Fruit fly (Drosophila melanogaster) whole organism, embryonic: Measurements from ENCODE around the gene CG16953.

Experiments
- Ada2b ChIP-seq: fragments of 200-800 bp; sonication (Bioruptor generic); IDR thresholded peaks from 2 replicates; pipeline ENCODE4 v1.3.6; 2022; ENCODE audit warnings: missing biosample characterization, missing genetic modification characterization
- Asciz ChIP-seq: fragments of 200-800 bp; sonication (Bioruptor generic); optimal IDR thresholded peaks from 2 replicates; lab custom pipeline; 2017; ENCODE audit warnings: missing biosample characterization, mild to moderate bottlenecking, missing genetic modification characterization, missing genetic modification reagents
- CG10147 ChIP-seq: fragments of 200-800 bp; sonication (Bioruptor generic); optimal IDR thresholded peaks from 2 replicates; lab custom pipeline; 2019; ENCODE audit warnings: missing biosample characterization, mild to moderate bottlenecking, missing genetic modification characterization, moderate library complexity
- CG10209 ChIP-seq: fragments of 200-800 bp; sonication (Bioruptor generic); optimal IDR thresholded peaks from 3 replicates; lab custom pipeline; 2017; ENCODE audit warnings: missing biosample characterization, mild to moderate bottlenecking, missing genetic modification characterization, missing genetic modification reagents
- CG12219 ChIP-seq: fragments of 200-800 bp; sonication (Bioruptor generic); optimal IDR thresholded peaks from 3 replicates; lab custom pipeline; 2018; ENCODE audit warnings: missing biosample characterization, mild to moderate bottlenecking, missing genetic modification characterization
- CG1602 ChIP-seq: fragments of 200-800 bp; sonication (Bioruptor generic); optimal IDR thresholded peaks from 3 replicates; lab custom pipeline; 2016; ENCODE audit warnings: missing biosample characterization, missing genetic modification characterization
- CG17385 ChIP-seq: fragments of 200-800 bp; sonication (Bioruptor generic); optimal IDR thresholded peaks from 3 replicates; lab custom pipeline; 2018; ENCODE audit warnings: missing biosample characterization, mild to moderate bottlenecking, missing genetic modification characterization
- CG18599 ChIP-seq: fragments of 200-800 bp; sonication (Bioruptor generic); optimal IDR thresholded peaks from 3 replicates; lab custom pipeline; 2017; ENCODE audit warnings: missing biosample characterization, missing genetic modification characterization, mild to moderate bottlenecking, moderate library complexity, missing genetic modification reagents
- CG2116 ChIP-seq: fragments of 200-800 bp; sonication (Bioruptor generic); optimal IDR thresholded peaks from 3 replicates; lab custom pipeline; 2018; ENCODE audit warnings: missing biosample characterization, mild to moderate bottlenecking, missing genetic modification characterization
- CG3847 ChIP-seq: fragments of 200-800 bp; sonication (Bioruptor generic); IDR thresholded peaks from 2 replicates; pipeline ENCODE4 v1.3.6; 2022; ENCODE audit warnings: missing biosample characterization, missing genetic modification characterization
- CG6765 ChIP-seq: fragments of 200-800 bp; sonication (Bioruptor generic); optimal IDR thresholded peaks from 3 replicates; lab custom pipeline; 2017; ENCODE audit warnings: missing biosample characterization, mild to moderate bottlenecking, missing genetic modification characterization
- CG7745 ChIP-seq: fragments of 200-800 bp; sonication (Bioruptor generic); optimal IDR thresholded peaks from 2 replicates; lab custom pipeline; 2018; ENCODE audit warnings: missing biosample characterization, mild to moderate bottlenecking, missing genetic modification characterization, moderate library complexity
- CG8765 ChIP-seq: fragments of 200-800 bp; sonication (Bioruptor generic); IDR thresholded peaks from 2 replicates; pipeline ENCODE4 v1.3.6; 2022; ENCODE audit warnings: missing biosample characterization, missing genetic modification characterization
- HLH4C ChIP-seq: fragments of 200-800 bp; sonication (Bioruptor generic); IDR thresholded peaks from 3 replicates; pipeline ENCODE4 v1.3.6; 2022; ENCODE audit warnings: missing biosample characterization, missing genetic modification characterization; ENCODE audit not compliant: partially characterized antibody
- HLH54F ChIP-seq: fragments of 200-800 bp; sonication (Bioruptor generic); optimal IDR thresholded peaks from 3 replicates; lab custom pipeline; 2016; ENCODE audit warnings: missing biosample characterization, missing genetic modification characterization
- MBD-R2 ChIP-seq: fragments of 200-800 bp; sonication (Bioruptor generic); IDR thresholded peaks from 2 replicates; pipeline ENCODE4 v1.3.6; 2022; ENCODE audit warnings: missing biosample characterization, missing genetic modification characterization
- MTF-1 ChIP-seq: fragments of 200-800 bp; sonication (Bioruptor generic); optimal IDR thresholded peaks from 2 replicates; lab custom pipeline; 2018; ENCODE audit warnings: missing biosample characterization, mild to moderate bottlenecking, missing genetic modification characterization, borderline replicate concordance
- Six4 ChIP-seq: fragments of 200-800 bp; sonication (Bioruptor generic); optimal IDR thresholded peaks from 2 replicates; lab custom pipeline; 2016; ENCODE audit warnings: missing biosample characterization, missing genetic modification characterization
- Sry-δ ChIP-seq: fragments of 200-800 bp; sonication (Bioruptor generic); optimal IDR thresholded peaks from 2 replicates; lab custom pipeline; 2016; ENCODE audit warnings: missing biosample characterization, missing genetic modification characterization
- Xrp1 ChIP-seq: fragments of 200-800 bp; sonication (Bioruptor generic); IDR thresholded peaks from 2 replicates; pipeline ENCODE4 v1.3.6; 2022; ENCODE audit warnings: missing biosample characterization, missing genetic modification characterization
- ara ChIP-seq: fragments of 200-800 bp; sonication (Bioruptor generic); IDR thresholded peaks from 2 replicates; pipeline ENCODE4 v1.3.6; 2022; ENCODE audit warnings: missing biosample characterization, missing genetic modification characterization
- bigmax ChIP-seq: fragments of 200-800 bp; sonication (Bioruptor generic); optimal IDR thresholded peaks from 2 replicates; lab custom pipeline; 2018; ENCODE audit warnings: missing biosample characterization, mild to moderate bottlenecking, missing genetic modification characterization
- br ChIP-seq: fragments of >200 bp; optimal IDR thresholded peaks from 2 replicates; lab custom pipeline; 2017
- cad ChIP-seq: fragments of >200 bp; optimal IDR thresholded peaks from 2 replicates; lab custom pipeline; 2017; ENCODE audit warnings: missing biosample characterization, missing genetic modification characterization
- cas ChIP-seq: fragments of 200-800 bp; sonication (Bioruptor generic); IDR thresholded peaks from 2 replicates; pipeline ENCODE4 v1.3.6; 2022; ENCODE audit warnings: missing biosample characterization, missing genetic modification characterization
- cg ChIP-seq: fragments of 200-800 bp; sonication (Bioruptor generic); optimal IDR thresholded peaks from 3 replicates; lab custom pipeline; 2019; ENCODE audit warnings: missing biosample characterization, mild to moderate bottlenecking, missing genetic modification characterization, moderate library complexity
- chif ChIP-seq, 2 experiments: fragments of 200-800 bp; sonication (Bioruptor generic); optimal IDR thresholded peaks; 3 replicates each; lab custom pipeline; 2016; ENCODE audit warnings: missing biosample characterization in 2 of 2, missing genetic modification characterization in 2 of 2
- cwo ChIP-seq: fragments of 200-800 bp; sonication (Bioruptor generic); optimal IDR thresholded peaks from 3 replicates; lab custom pipeline; 2017; ENCODE audit warnings: missing biosample characterization, missing genetic modification characterization, mild to moderate bottlenecking, moderate library complexity, missing genetic modification reagents
- dmrt99B ChIP-seq: fragments of 200-800 bp; sonication (Bioruptor generic); optimal IDR thresholded peaks from 2 replicates; lab custom pipeline; 2018; ENCODE audit warnings: missing biosample characterization, mild to moderate bottlenecking, missing genetic modification characterization, moderate library complexity
- ems ChIP-seq: fragments of 200-800 bp; sonication (Bioruptor generic); optimal IDR thresholded peaks from 3 replicates; lab custom pipeline; 2016; ENCODE audit warnings: missing biosample characterization, missing genetic modification characterization
- exex ChIP-seq: fragments of 200-800 bp; sonication (Bioruptor generic); optimal IDR thresholded peaks from 4 replicates; lab custom pipeline; 2018; ENCODE audit warnings: missing biosample characterization, mild to moderate bottlenecking, missing genetic modification characterization, moderate library complexity
- fd96Cb ChIP-seq: fragments of 200-800 bp; sonication (Bioruptor generic); optimal IDR thresholded peaks from 2 replicates; lab custom pipeline; 2018; ENCODE audit warnings: missing biosample characterization, mild to moderate bottlenecking, missing genetic modification characterization, moderate library complexity
- gce ChIP-seq: fragments of 200-800 bp; sonication (Bioruptor generic); IDR thresholded peaks from 3 replicates; pipeline ENCODE4 v1.3.6; 2022; ENCODE audit warnings: missing biosample characterization, missing genetic modification characterization
- grau ChIP-seq: fragments of 200-800 bp; optimal IDR thresholded peaks from 3 replicates; lab custom pipeline; 2019; ENCODE audit warnings: missing biosample characterization, mild to moderate bottlenecking, missing genetic modification characterization, moderate library complexity
- grn ChIP-seq: fragments of 200-800 bp; sonication (Bioruptor generic); optimal IDR thresholded peaks from 3 replicates; lab custom pipeline; 2017; ENCODE audit warnings: missing biosample characterization, missing genetic modification characterization
- hkb ChIP-seq, 2 experiments: fragments of 200-800 bp in 1 of 2; fragments of >200 bp in 1 of 2; sonication (Bioruptor generic) in 1 of 2; IDR thresholded peaks in 1 of 2; optimal IDR thresholded peaks in 1 of 2; 2 replicates each; pipeline versions ENCODE4 v1.3.6 to Lab custom; 2017 to 2022; ENCODE audit warnings: missing biosample characterization in 1 of 2, missing genetic modification characterization in 1 of 2
- jing ChIP-seq: fragments of 200-800 bp; sonication (Bioruptor generic); optimal IDR thresholded peaks from 2 replicates; lab custom pipeline; 2018; ENCODE audit warnings: missing biosample characterization, mild to moderate bottlenecking, missing genetic modification characterization
- pfk ChIP-seq: fragments of 200-800 bp; sonication (Bioruptor generic); optimal IDR thresholded peaks from 2 replicates; lab custom pipeline; 2018; ENCODE audit warnings: missing biosample characterization, mild to moderate bottlenecking, missing genetic modification characterization, moderate library complexity
- pita ChIP-seq: fragments of 200-800 bp; sonication (Bioruptor generic); optimal IDR thresholded peaks from 2 replicates; lab custom pipeline; 2017; ENCODE audit warnings: missing biosample characterization, mild to moderate bottlenecking, missing genetic modification characterization
- rib ChIP-seq: fragments of 200-800 bp; sonication (Bioruptor generic); IDR thresholded peaks from 2 replicates; pipeline ENCODE4 v1.3.6; 2022; ENCODE audit warnings: missing biosample characterization, missing genetic modification characterization
- row ChIP-seq: fragments of 200-800 bp; sonication (Bioruptor generic); IDR thresholded peaks from 3 replicates; pipeline ENCODE4 v1.3.6; 2022; ENCODE audit warnings: missing biosample characterization, missing genetic modification characterization
- seq ChIP-seq: fragments of 200-800 bp; sonication (Bioruptor generic); IDR thresholded peaks from 2 replicates; pipeline ENCODE4 v1.3.6; 2022; ENCODE audit warnings: missing biosample characterization, missing genetic modification characterization
- sima ChIP-seq: fragments of 200-800 bp; sonication (Bioruptor generic); optimal IDR thresholded peaks from 2 replicates; lab custom pipeline; 2016; ENCODE audit warnings: missing biosample characterization, missing genetic modification characterization
- sqz ChIP-seq: fragments of 200-800 bp; sonication (Bioruptor generic); optimal IDR thresholded peaks from 3 replicates; lab custom pipeline; 2018; ENCODE audit warnings: missing biosample characterization, mild to moderate bottlenecking, missing genetic modification characterization
- tup ChIP-seq: fragments of 200-800 bp; sonication (Bioruptor generic); optimal IDR thresholded peaks from 2 replicates; lab custom pipeline; 2016; ENCODE audit warnings: missing biosample characterization, mild to moderate bottlenecking, missing genetic modification characterization, moderate library complexity
- usp ChIP-seq: fragments of >200 bp; optimal IDR thresholded peaks from 2 replicates; lab custom pipeline; 2017; ENCODE audit warnings: missing biosample characterization, missing genetic modification characterization
- vnd ChIP-seq: fragments of 200-800 bp; sonication (Bioruptor generic); IDR thresholded peaks from 3 replicates; pipeline ENCODE4 v1.3.6; 2022; ENCODE audit warnings: missing biosample characterization, missing genetic modification characterization; ENCODE audit not compliant: partially characterized antibody

CG16953 gene

DNA sequence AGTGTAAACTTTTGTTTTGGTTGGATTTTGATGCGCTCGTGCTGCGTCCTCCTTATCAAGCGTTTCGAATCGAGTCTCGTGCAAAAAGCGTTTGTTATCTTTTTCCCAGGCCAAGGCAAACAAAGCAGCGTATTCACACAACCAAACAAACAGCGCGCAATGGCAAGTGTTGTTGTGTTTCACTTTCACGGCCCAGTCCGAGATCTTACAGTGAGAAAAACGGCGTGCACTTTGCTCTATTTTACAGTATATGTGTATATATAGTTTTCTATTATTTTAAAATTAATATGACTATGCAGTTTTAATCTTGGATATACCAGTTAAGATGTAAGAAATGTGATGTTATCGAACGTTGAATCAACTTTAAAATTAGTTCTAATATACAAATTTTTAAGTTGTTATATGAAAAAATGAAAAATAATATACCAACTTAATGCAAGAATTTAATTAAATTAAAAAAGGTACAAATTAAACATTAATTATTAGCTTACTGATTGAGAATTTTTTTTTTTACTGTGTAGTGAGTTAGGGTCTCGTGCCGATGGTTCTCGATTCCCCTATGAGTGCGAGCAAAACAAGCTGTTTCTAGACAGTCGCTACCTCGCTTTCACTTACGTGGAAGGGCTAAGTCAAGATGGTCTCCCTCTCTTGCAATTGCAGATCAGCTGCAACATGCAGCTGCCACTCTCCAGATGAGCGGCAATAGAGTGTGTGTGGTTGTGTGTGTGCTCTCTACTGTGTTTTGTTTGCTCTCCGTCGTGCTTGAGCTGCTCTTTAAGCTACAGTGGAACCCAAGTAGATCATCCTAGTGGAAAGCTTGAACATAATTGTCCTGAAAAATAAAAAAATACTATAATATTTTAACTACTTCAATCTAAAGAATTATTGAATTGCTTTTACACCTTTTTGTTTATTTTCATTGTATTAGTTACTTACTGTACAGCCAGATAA is 8.8 kb upstream of the CG16953 start (continued):
- peak; percentile 11; the same call in 1 of the 2 replicates for TF ChIP-seq cas (GFP tag; lab: Robert Waterston, UW)
- TF ChIP-seq jing: peak; percentile 11
- TF ChIP-seq pfk: peak; percentile 13
- TF ChIP-seq tup (GFP tag; lab: Kevin White, UChicago): no peak
- peak; percentile 94 for TF ChIP-seq Xrp1 (GFP tag; lab: Robert Waterston, UW)
- no peak for TF ChIP-seq bigmax
- no peak; the same call in 1 of the 2 replicates for TF ChIP-seq CG8765 (GFP tag; lab: Robert Waterston, UW)
- peak; percentile 73 for TF ChIP-seq row
- TF ChIP-seq CG17385 (GFP tag; lab: Kevin White, UChicago): peak; percentile 82
- TF ChIP-seq HLH54F: no peak
- TF ChIP-seq chif (GFP tag; optimal IDR thresholded peaks at IDR 0.05; lab: Kevin White, UChicago): peak in 1 of 2 experiments; percentile 21
- peak; percentile 74 for TF ChIP-seq gce (GFP tag; lab: Robert Waterston, UW)
- no peak for TF ChIP-seq usp
- TF ChIP-seq CG3847: peak; percentile 61
- TF ChIP-seq dmrt99B (tag; lab: Kevin White, UChicago): peak; percentile 97
- no peak for TF ChIP-seq vnd (GFP tag; lab: Robert Waterston, UW)
- no peak for TF ChIP-seq ems
- peak; percentile 91 for TF ChIP-seq sqz
- TF ChIP-seq CG12219 (GFP tag; lab: Kevin White, UChicago): peak; percentile 41
- peak; percentile 45 for TF ChIP-seq MTF-1 (GFP tag; lab: Kevin White, UChicago)
- no peak for TF ChIP-seq br
- TF ChIP-seq rib (GFP tag; lab: Robert Waterston, UW): peak; percentile 38; the same call in 1 of the 2 replicates
- peak; percentile 86 for TF ChIP-seq CG1602 (GFP tag; lab: Kevin White, UChicago)
- no peak for TF ChIP-seq HLH4C (GFP tag; lab: Robert Waterston, UW)
- TF ChIP-seq CG18599 (GFP tag; lab: Kevin White, UChicago): peak; percentile 85
- TF ChIP-seq seq (GFP tag; lab: Robert Waterston, UW): 0 out of 2 replicates have a peak, but pooled peaks have one; percentile 48
- TF ChIP-seq grau (tag; lab: Kevin White, UChicago): peak; percentile 93
- no peak for TF ChIP-seq hkb (optimal IDR thresholded peaks at IDR 0.05; lab: Kevin White, UChicago)
- peak; percentile 77 for TF ChIP-seq hkb (GFP tag; IDR thresholded peaks at IDR 0.05; lab: Robert Waterston, UW)
- peak; percentile 50 for TF ChIP-seq CG2116 (GFP tag; lab: Kevin White, UChicago)
- TF ChIP-seq CG10209 (GFP tag; lab: Kevin White, UChicago): peak; percentile 87
- peak; percentile 99 for TF ChIP-seq cwo (GFP tag; lab: Kevin White, UChicago)
- no peak for TF ChIP-seq pita (GFP tag; lab: Kevin White, UChicago)
- peak; percentile 91 for TF ChIP-seq Six4
- peak; percentile 17 for TF ChIP-seq exex
- no peak for TF ChIP-seq sima
- TF ChIP-seq ara: peak; percentile 55
- TF ChIP-seq Ada2b (GFP tag; lab: Robert Waterston, UW): peak; percentile 67
- TF ChIP-seq MBD-R2: no peak; the same call in 1 of the 2 replicates
- TF ChIP-seq CG10147 (GFP tag; lab: Kevin White, UChicago): peak; percentile 89
- peak; percentile 63 for TF ChIP-seq cg
- TF ChIP-seq CG7745 (tag; lab: Kevin White, UChicago): no peak
- no peak for TF ChIP-seq Sry-δ (GFP tag; lab: Kevin White, UChicago)
- TF ChIP-seq Asciz (GFP tag; lab: Kevin White, UChicago): peak; percentile 88
- peak; percentile 66 for TF ChIP-seq CG6765 (GFP tag; lab: Kevin White, UChicago)
- TF ChIP-seq fd96Cb (tag; lab: Kevin White, UChicago): peak; percentile 96
- TF ChIP-seq grn (GFP tag; lab: Kevin White, UChicago): no peak
- TF ChIP-seq cad (GFP tag; lab: Kevin White, UChicago): no peak
